ENCODE assay signal across 1 fruit fly cellular context in the genomic region with DNA sequence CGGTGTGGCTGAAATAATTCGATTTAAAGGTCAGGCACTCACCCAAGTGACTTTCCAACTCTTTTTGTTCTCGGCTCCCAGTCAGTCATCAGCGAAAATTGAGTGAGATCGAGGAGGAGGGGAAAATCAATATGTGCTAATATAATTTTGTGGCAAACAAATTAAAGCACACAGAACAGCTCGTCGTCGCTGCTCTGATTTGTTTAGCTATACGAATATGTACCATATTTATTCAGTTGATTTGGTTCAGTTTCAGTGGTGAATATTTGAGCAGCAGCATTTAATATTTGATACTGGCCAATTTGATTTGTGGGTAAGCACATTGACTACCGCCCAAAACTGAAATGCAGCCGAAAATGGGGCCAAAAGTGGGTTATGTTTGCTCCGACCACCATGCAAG.
TF ChIP-seq lines count a peak whose summit lies in the region.

No protein-coding gene starts in this region.

TF ChIP-seq in whole organism, embryonic, 481 proteins besides CTCF, POLR2A, EP300 and RAD21 (continued from another document):
- TF ChIP-seq lov (optimal IDR thresholded peaks at IDR 0.05; lab: Kevin White, UChicago): no peak
- 0 out of 3 replicates have a peak, but pooled peaks have one; percentile 12 for TF ChIP-seq lov (GFP tag; IDR thresholded peaks at IDR 0.05; lab: Robert Waterston, UW)
- no peak for TF ChIP-seq E2f2 (GFP tag; IDR thresholded peaks at IDR 0.05; lab: Robert Waterston, UW)
- TF ChIP-seq CG4617 (GFP tag; optimal IDR thresholded peaks at IDR 0.05; lab: Kevin White, UChicago; ENCODE audit: borderline replicate concordance): no peak
- peak; percentile 39 for TF ChIP-seq CG10979 (tag; optimal IDR thresholded peaks at IDR 0.05; lab: Kevin White, UChicago)
- peak in 1 of 3 experiments; percentile 49 for TF ChIP-seq lola (GFP tag; optimal IDR thresholded peaks at IDR 0.05; lab: Kevin White, UChicago)
- TF ChIP-seq CG15269 (tag; optimal IDR thresholded peaks at IDR 0.05; lab: Kevin White, UChicago): peak; percentile 6
- TF ChIP-seq CG2202 (tag; optimal IDR thresholded peaks at IDR 0.05; lab: Kevin White, UChicago): peak; percentile 64
- no peak for TF ChIP-seq Drgx (GFP tag; IDR thresholded peaks at IDR 0.05; lab: Robert Waterston, UW)
- TF ChIP-seq Oli (tag; optimal IDR thresholded peaks at IDR 0.05; lab: Kevin White, UChicago): peak; percentile 26
- no peak for TF ChIP-seq Fer2 (tag; optimal IDR thresholded peaks at IDR 0.05; lab: Kevin White, UChicago)
- no peak for TF ChIP-seq tap (tag; optimal IDR thresholded peaks at IDR 0.05; lab: Kevin White, UChicago)
- TF ChIP-seq CG31365 (tag; optimal IDR thresholded peaks at IDR 0.05; lab: Kevin White, UChicago): no peak
- no peak for TF ChIP-seq Trl (optimal IDR thresholded peaks at IDR 0.05; lab: Kevin White, UChicago)
- peak; percentile 25 for TF ChIP-seq Trl (GFP tag; optimal IDR thresholded peaks at IDR 0.05; lab: Kevin White, UChicago)
- no peak for TF ChIP-seq psq (GFP tag; optimal IDR thresholded peaks at IDR 0.05; lab: Kevin White, UChicago)
- peak; percentile 61 for TF ChIP-seq org-1 (GFP tag; optimal IDR thresholded peaks at IDR 0.05; lab: Kevin White, UChicago)
- no peak for TF ChIP-seq Oaz (GFP tag; IDR thresholded peaks at IDR 0.05; lab: Robert Waterston, UW)
- peak; percentile 45 for TF ChIP-seq trh (GFP tag; optimal IDR thresholded peaks at IDR 0.05; lab: Kevin White, UChicago)
- peak; percentile 5 for TF ChIP-seq CG8924 (tag; optimal IDR thresholded peaks at IDR 0.05; lab: Kevin White, UChicago)
- peak; percentile 42 for TF ChIP-seq CG8944 (GFP tag; optimal IDR thresholded peaks at IDR 0.05; lab: Kevin White, UChicago)
- TF ChIP-seq pum (GFP tag; optimal IDR thresholded peaks at IDR 0.05; lab: Kevin White, UChicago): no peak
- peak; percentile 9 for TF ChIP-seq Sox100B (GFP tag; optimal IDR thresholded peaks at IDR 0.05; lab: Kevin White, UChicago)
- no peak for TF ChIP-seq ssp (GFP tag; IDR thresholded peaks at IDR 0.05; lab: Robert Waterston, UW)
- no peak for TF ChIP-seq CG33557 (GFP tag; optimal IDR thresholded peaks at IDR 0.05; lab: Kevin White, UChicago)
- TF ChIP-seq CG1792 (GFP tag; optimal IDR thresholded peaks at IDR 0.05; lab: Kevin White, UChicago): peak; percentile 58
- TF ChIP-seq ranshi (GFP tag; IDR thresholded peaks at IDR 0.05; lab: Robert Waterston, UW): no peak; the same call in 1 of the 2 replicates
- TF ChIP-seq Rfx (GFP tag; IDR thresholded peaks at IDR 0.05; lab: Robert Waterston, UW): peak; percentile 21; the same call in 1 of the 2 replicates
- TF ChIP-seq CG8359 (GFP tag; optimal IDR thresholded peaks at IDR 0.05; lab: Kevin White, UChicago; ENCODE audit: borderline replicate concordance): peak; percentile 49
- peak; percentile 55; the same call in 2 of the 3 replicates for TF ChIP-seq ci (GFP tag; IDR thresholded peaks at IDR 0.05; lab: Robert Waterston, UW)
- no peak for TF ChIP-seq scrt (GFP tag; optimal IDR thresholded peaks at IDR 0.05; lab: Kevin White, UChicago)
- TF ChIP-seq dysf (GFP tag; IDR thresholded peaks at IDR 0.05; lab: Robert Waterston, UW): no peak
- TF ChIP-seq Ssrp (tag; optimal IDR thresholded peaks at IDR 0.05; lab: Kevin White, UChicago): no peak
- peak; percentile 56 for TF ChIP-seq HHEX (GFP tag; optimal IDR thresholded peaks at IDR 0.05; lab: Kevin White, UChicago)
- no peak for TF ChIP-seq Mad (GFP tag; optimal IDR thresholded peaks at IDR 0.05; lab: Kevin White, UChicago)
- TF ChIP-seq CG17568 (GFP tag; optimal IDR thresholded peaks at IDR 0.05; lab: Kevin White, UChicago): peak; percentile 60
- peak; percentile 23 for TF ChIP-seq CG18262 (tag; optimal IDR thresholded peaks at IDR 0.05; lab: Kevin White, UChicago)
- TF ChIP-seq bab2 (GFP tag; optimal IDR thresholded peaks at IDR 0.05; lab: Kevin White, UChicago): peak; percentile 50
- TF ChIP-seq grn (GFP tag; optimal IDR thresholded peaks at IDR 0.05; lab: Kevin White, UChicago): peak; percentile 13
- TF ChIP-seq CG8478 (optimal IDR thresholded peaks at IDR 0.05; lab: Kevin White, UChicago): no peak
- TF ChIP-seq CG12659 (GFP tag; optimal IDR thresholded peaks at IDR 0.05; lab: Kevin White, UChicago): peak; percentile 31
- peak; percentile 44 for TF ChIP-seq CG9727 (GFP tag; optimal IDR thresholded peaks at IDR 0.05; lab: Kevin White, UChicago)
- TF ChIP-seq unpg (GFP tag; optimal IDR thresholded peaks at IDR 0.05; lab: Kevin White, UChicago): peak; percentile 37
- peak; percentile 17 for TF ChIP-seq CG7786 (GFP tag; optimal IDR thresholded peaks at IDR 0.05; lab: Kevin White, UChicago)
- peak; percentile 26 for TF ChIP-seq Camta (GFP tag; optimal IDR thresholded peaks at IDR 0.05; lab: Kevin White, UChicago)
- TF ChIP-seq vvl (GFP tag; IDR thresholded peaks at IDR 0.05; lab: Robert Waterston, UW): peak; percentile 51; the same call in 1 of the 2 replicates
- TF ChIP-seq Sin3A (optimal IDR thresholded peaks at IDR 0.05; lab: Kevin White, UChicago): no peak
- TF ChIP-seq nmo (GFP tag; optimal IDR thresholded peaks at IDR 0.05; lab: Kevin White, UChicago): peak; percentile 8
- no peak for TF ChIP-seq pita (GFP tag; optimal IDR thresholded peaks at IDR 0.05; lab: Kevin White, UChicago)
- peak; percentile 3 for TF ChIP-seq CG8290 (GFP tag; optimal IDR thresholded peaks at IDR 0.05; lab: Kevin White, UChicago)
- TF ChIP-seq CG8290 (tag; optimal IDR thresholded peaks at IDR 0.05; lab: Kevin White, UChicago): peak in 1 of 2 experiments; percentile 86
- TF ChIP-seq aop (GFP tag; IDR thresholded peaks at IDR 0.05; lab: Robert Waterston, UW): no peak
- no peak for TF ChIP-seq CG12236 (GFP tag; optimal IDR thresholded peaks at IDR 0.05; lab: Kevin White, UChicago)
- TF ChIP-seq Elba2 (GFP tag; optimal IDR thresholded peaks at IDR 0.05; lab: Kevin White, UChicago): no peak
- peak; percentile 67 for TF ChIP-seq CG7987 (GFP tag; optimal IDR thresholded peaks at IDR 0.05; lab: Kevin White, UChicago)
- TF ChIP-seq usp (GFP tag; optimal IDR thresholded peaks at IDR 0.05; lab: Kevin White, UChicago): no peak
- no peak for TF ChIP-seq CG13296 (GFP tag; optimal IDR thresholded peaks at IDR 0.05; lab: Kevin White, UChicago)
- TF ChIP-seq PHDP (tag; optimal IDR thresholded peaks at IDR 0.05; lab: Kevin White, UChicago): peak; percentile 79
- TF ChIP-seq CG11398 (GFP tag; optimal IDR thresholded peaks at IDR 0.05; lab: Kevin White, UChicago): peak; percentile 35
- TF ChIP-seq lmd (GFP tag; IDR thresholded peaks at IDR 0.05; lab: Robert Waterston, UW): no peak
- TF ChIP-seq CG10274 (GFP tag; optimal IDR thresholded peaks at IDR 0.05; lab: Kevin White, UChicago): no peak
- peak; percentile 22; the same call in 1 of the 2 replicates for TF ChIP-seq sob (GFP tag; IDR thresholded peaks at IDR 0.05; lab: Robert Waterston, UW)
- TF ChIP-seq CG1529 (GFP tag; optimal IDR thresholded peaks at IDR 0.05; lab: Kevin White, UChicago): peak; percentile 31
- TF ChIP-seq CG31388 (GFP tag; optimal IDR thresholded peaks at IDR 0.05; lab: Kevin White, UChicago): peak; percentile 22
- TF ChIP-seq sna (GFP tag; IDR thresholded peaks at IDR 0.05; lab: Robert Waterston, UW; ENCODE audit: partially characterized antibody): no peak
- no peak for TF ChIP-seq row (GFP tag; IDR thresholded peaks at IDR 0.05; lab: Robert Waterston, UW)
- peak; percentile 13 for TF ChIP-seq Xbp1 (GFP tag; optimal IDR thresholded peaks at IDR 0.05; lab: Kevin White, UChicago)
- peak; percentile 45; the same call in 1 of the 3 replicates for TF ChIP-seq zfh1 (GFP tag; IDR thresholded peaks at IDR 0.05; lab: Robert Waterston, UW)
- peak; percentile 1 for TF ChIP-seq Sry-β (GFP tag; optimal IDR thresholded peaks at IDR 0.05; lab: Kevin White, UChicago)
- peak; percentile 77 for TF ChIP-seq lab (GFP tag; optimal IDR thresholded peaks at IDR 0.05; lab: Kevin White, UChicago)
- peak; percentile 23 for TF ChIP-seq Sox102F (GFP tag; optimal IDR thresholded peaks at IDR 0.05; lab: Kevin White, UChicago)
- TF ChIP-seq CG9817 (tag; optimal IDR thresholded peaks at IDR 0.05; lab: Kevin White, UChicago): no peak
- peak; percentile 4 for TF ChIP-seq CG12942 (GFP tag; optimal IDR thresholded peaks at IDR 0.05; lab: Kevin White, UChicago)
- TF ChIP-seq fd64A (GFP tag; optimal IDR thresholded peaks at IDR 0.05; lab: Kevin White, UChicago): peak; percentile 67
- no peak; the same call in 1 of the 2 replicates for TF ChIP-seq CG10959 (GFP tag; IDR thresholded peaks at IDR 0.05; lab: Robert Waterston, UW)
- TF ChIP-seq C15 (GFP tag; IDR thresholded peaks at IDR 0.05; lab: Robert Waterston, UW): no peak
- no peak for TF ChIP-seq YL-1 (GFP tag; optimal IDR thresholded peaks at IDR 0.05; lab: Kevin White, UChicago)
- no peak for TF ChIP-seq MTF-1 (GFP tag; optimal IDR thresholded peaks at IDR 0.05; lab: Kevin White, UChicago; ENCODE audit: borderline replicate concordance)
- TF ChIP-seq CG12071 (GFP tag; optimal IDR thresholded peaks at IDR 0.05; lab: Kevin White, UChicago): peak; percentile 58
- no peak for TF ChIP-seq Nf-YA (GFP tag; IDR thresholded peaks at IDR 0.05; lab: Robert Waterston, UW)
- no peak for TF ChIP-seq D19B (GFP tag; optimal IDR thresholded peaks at IDR 0.05; lab: Kevin White, UChicago)
- peak; percentile 3 for TF ChIP-seq CG17186 (GFP tag; optimal IDR thresholded peaks at IDR 0.05; lab: Kevin White, UChicago)
- TF ChIP-seq CG16813 (GFP tag; IDR thresholded peaks at IDR 0.05; lab: Robert Waterston, UW; ENCODE audit: partially characterized antibody): no peak
- TF ChIP-seq sim (GFP tag; IDR thresholded peaks at IDR 0.05; lab: Robert Waterston, UW): no peak
- TF ChIP-seq ash1 (GFP tag; optimal IDR thresholded peaks at IDR 0.05; lab: Kevin White, UChicago): no peak
- no peak for TF ChIP-seq Dll (GFP tag; IDR thresholded peaks at IDR 0.05; lab: Robert Waterston, UW; ENCODE audit: partially characterized antibody)
- no peak for TF ChIP-seq hth (optimal IDR thresholded peaks at IDR 0.05; lab: Kevin White, UChicago)
- peak; percentile 37 for TF ChIP-seq CG14965 (GFP tag; optimal IDR thresholded peaks at IDR 0.05; lab: Kevin White, UChicago; ENCODE audit: borderline replicate concordance)
- TF ChIP-seq sisA (GFP tag; IDR thresholded peaks at IDR 0.05; lab: Robert Waterston, UW): no peak
- TF ChIP-seq CG2116 (GFP tag; optimal IDR thresholded peaks at IDR 0.05; lab: Kevin White, UChicago): no peak
TF ChIP-seq in whole organism, embryonic: peak in this region for 134.
